Fruit fly (Drosophila melanogaster) whole organism, prepupa: ENCODE measurements around the gene Rop.

Experiments used
- Blimp-1 ChIP-seq: fragments of 200-800 bp; sonication (Bioruptor generic); optimal IDR thresholded peaks from 3 replicates; lab custom pipeline; 2017; ENCODE audit warnings: missing biosample characterization, missing genetic modification characterization, mild to moderate bottlenecking, moderate library complexity, missing genetic modification reagents
- CG10631 ChIP-seq: fragments of 200-800 bp; sonication (Bioruptor generic); optimal IDR thresholded peaks from 2 replicates; lab custom pipeline; 2016; ENCODE audit warnings: missing biosample characterization, missing genetic modification characterization
- CG10669 ChIP-seq: fragments of 200-800 bp; sonication (Bioruptor generic); optimal IDR thresholded peaks from 3 replicates; lab custom pipeline; 2018; ENCODE audit warnings: missing biosample characterization, mild to moderate bottlenecking, missing genetic modification characterization, moderate library complexity
- CG11294 ChIP-seq: fragments of 200-800 bp; sonication (Bioruptor generic); IDR thresholded peaks from 2 replicates; pipeline ENCODE4 v1.3.6; 2022; ENCODE audit warnings: missing biosample characterization, missing genetic modification characterization
- CG11762 ChIP-seq: fragments of 200-800 bp; sonication (Bioruptor generic); optimal IDR thresholded peaks from 3 replicates; lab custom pipeline; 2016; ENCODE audit warnings: missing biosample characterization, missing genetic modification characterization; ENCODE audit not compliant: insufficient read depth
- CG11902 ChIP-seq: fragments of 200-800 bp; sonication (Bioruptor generic); optimal IDR thresholded peaks from 3 replicates; lab custom pipeline; 2016; ENCODE audit warnings: missing biosample characterization, missing genetic modification characterization
- CG15336 ChIP-seq: fragments of 200-800 bp; sonication (Bioruptor generic); IDR thresholded peaks from 2 replicates; pipeline ENCODE4 v1.3.6; 2022; ENCODE audit warnings: missing biosample characterization, missing genetic modification characterization
- CG1621 ChIP-seq: fragments of 200-800 bp; sonication (Bioruptor generic); optimal IDR thresholded peaks from 3 replicates; lab custom pipeline; 2018; ENCODE audit warnings: missing biosample characterization, mild to moderate bottlenecking, missing genetic modification characterization
- CG3032 ChIP-seq: fragments of 200-800 bp; optimal IDR thresholded peaks from 2 replicates; lab custom pipeline; 2019; ENCODE audit warnings: missing biosample characterization, mild to moderate bottlenecking, missing genetic modification characterization, moderate library complexity
- CG31627 ChIP-seq: fragments of 200-800 bp; sonication (Bioruptor generic); optimal IDR thresholded peaks from 3 replicates; lab custom pipeline; 2016; ENCODE audit warnings: missing biosample characterization, missing genetic modification characterization
- CG4318 ChIP-seq: fragments of 200-800 bp; sonication (Bioruptor generic); optimal IDR thresholded peaks from 3 replicates; lab custom pipeline; 2017; ENCODE audit warnings: missing biosample characterization, mild to moderate bottlenecking, missing genetic modification characterization
- CG6276 ChIP-seq: fragments of 200-800 bp; sonication (Bioruptor generic); optimal IDR thresholded peaks from 2 replicates; lab custom pipeline; 2017; ENCODE audit warnings: missing biosample characterization, mild to moderate bottlenecking, missing genetic modification characterization
- CG6854 ChIP-seq: fragments of 200-800 bp; sonication (Bioruptor generic); optimal IDR thresholded peaks from 2 replicates; lab custom pipeline; 2017; ENCODE audit warnings: missing biosample characterization, mild to moderate bottlenecking, missing genetic modification characterization
- CG7368 ChIP-seq: fragments of 200-800 bp; sonication (Bioruptor generic); optimal IDR thresholded peaks from 3 replicates; lab custom pipeline; 2016; ENCODE audit warnings: missing biosample characterization, missing genetic modification characterization
- CG8119 ChIP-seq: fragments of 200-800 bp; sonication (Bioruptor generic); IDR thresholded peaks from 3 replicates; pipeline ENCODE4 v1.3.6; 2022; ENCODE audit warnings: missing biosample characterization, missing genetic modification characterization
- CG8319 ChIP-seq: fragments of 200-800 bp; sonication (Bioruptor generic); optimal IDR thresholded peaks from 3 replicates; lab custom pipeline; 2016; ENCODE audit warnings: missing biosample characterization, missing genetic modification characterization
- CG8632 ChIP-seq: fragments of 200-800 bp; sonication (Bioruptor generic); optimal IDR thresholded peaks from 3 replicates; lab custom pipeline; 2016; ENCODE audit warnings: missing biosample characterization, missing genetic modification characterization
- CG9139 ChIP-seq: fragments of 200-800 bp; sonication (Bioruptor generic); optimal IDR thresholded peaks from 3 replicates; lab custom pipeline; 2017; ENCODE audit warnings: missing biosample characterization, mild to moderate bottlenecking, missing genetic modification characterization
- Eip75B ChIP-seq: fragments of 200-800 bp; sonication (Bioruptor generic); optimal IDR thresholded peaks from 3 replicates; lab custom pipeline; 2016; ENCODE audit warnings: missing biosample characterization, missing genetic modification characterization
- Eip78C ChIP-seq: fragments of 200-800 bp; sonication (Bioruptor generic); peaks from one replicate; lab custom pipeline; 2016; ENCODE audit warnings: missing biosample characterization, missing genetic modification characterization
- Eip93F ChIP-seq: fragments of 200-800 bp; sonication (Bioruptor generic); optimal IDR thresholded peaks from 2 replicates; lab custom pipeline; 2016; ENCODE audit warnings: missing biosample characterization, mild to moderate bottlenecking, missing genetic modification characterization
- Hr38 ChIP-seq: sonication (Bioruptor generic); optimal IDR thresholded peaks from 2 replicates; lab custom pipeline; 2016; ENCODE audit warnings: missing biosample characterization, missing genetic modification characterization
- Hr4 ChIP-seq: fragments of 200-800 bp; sonication (Bioruptor generic); optimal IDR thresholded peaks from 3 replicates; lab custom pipeline; 2016; ENCODE audit warnings: missing biosample characterization, missing genetic modification characterization
- Met ChIP-seq: fragments of 200-800 bp; sonication (Bioruptor generic); optimal IDR thresholded peaks from 3 replicates; lab custom pipeline; 2016; ENCODE audit warnings: missing biosample characterization, missing genetic modification characterization
- OdsH ChIP-seq: fragments of 200-800 bp; sonication (Bioruptor generic); optimal IDR thresholded peaks from 3 replicates; lab custom pipeline; 2016; ENCODE audit warnings: missing biosample characterization, missing genetic modification characterization
- Smox ChIP-seq: fragments of 200-800 bp; sonication (Bioruptor generic); optimal IDR thresholded peaks from 3 replicates; lab custom pipeline; 2016; ENCODE audit warnings: missing biosample characterization, missing genetic modification characterization
- Sox102F ChIP-seq: fragments of 200-800 bp; sonication (Bioruptor generic); optimal IDR thresholded peaks from 2 replicates; lab custom pipeline; 2016; ENCODE audit warnings: missing biosample characterization, mild to moderate bottlenecking, missing genetic modification characterization
- Sox14 ChIP-seq: fragments of 200-800 bp; sonication (Bioruptor generic); optimal IDR thresholded peaks from 3 replicates; lab custom pipeline; 2016; ENCODE audit warnings: missing biosample characterization, missing genetic modification characterization
- acj6 ChIP-seq: fragments of 200-800 bp; sonication (Bioruptor generic); optimal IDR thresholded peaks from 3 replicates; lab custom pipeline; 2016; ENCODE audit warnings: missing biosample characterization, missing genetic modification characterization
- cyc ChIP-seq: fragments of 200-800 bp; sonication (Bioruptor generic); optimal IDR thresholded peaks from 3 replicates; lab custom pipeline; 2016; ENCODE audit warnings: missing biosample characterization, missing genetic modification characterization
- dsx ChIP-seq: fragments of 200-800 bp; optimal IDR thresholded peaks from 3 replicates; lab custom pipeline; 2019; ENCODE audit warnings: missing biosample characterization, mild to moderate bottlenecking, missing genetic modification characterization, moderate library complexity; ENCODE audit not compliant: poor library complexity, severe bottlenecking
- eg ChIP-seq: fragments of 200-800 bp; sonication (Bioruptor generic); IDR thresholded peaks from 3 replicates; pipeline ENCODE4 v1.3.6; 2022; ENCODE audit warnings: missing biosample characterization, missing genetic modification characterization
- fd59A ChIP-seq: fragments of 200-800 bp; sonication (Bioruptor generic); optimal IDR thresholded peaks from 2 replicates; lab custom pipeline; 2017; ENCODE audit warnings: missing biosample characterization, mild to moderate bottlenecking, missing genetic modification characterization, missing genetic modification reagents
- fd85E ChIP-seq: fragments of 200-800 bp; sonication (Bioruptor generic); optimal IDR thresholded peaks from 3 replicates; lab custom pipeline; 2016; ENCODE audit warnings: missing biosample characterization, missing genetic modification characterization
- lz ChIP-seq: fragments of 200-800 bp; sonication (Bioruptor generic); optimal IDR thresholded peaks from 3 replicates; lab custom pipeline; 2016; ENCODE audit warnings: missing biosample characterization, missing genetic modification characterization
- net ChIP-seq: fragments of 200-800 bp; sonication (Bioruptor generic); optimal IDR thresholded peaks from 3 replicates; lab custom pipeline; 2016; ENCODE audit warnings: missing biosample characterization, missing genetic modification characterization
- pdm3 ChIP-seq: fragments of 200-800 bp; sonication (Bioruptor generic); optimal IDR thresholded peaks from 3 replicates; lab custom pipeline; 2016; ENCODE audit warnings: missing biosample characterization, missing genetic modification characterization
- salr ChIP-seq, 2 experiments: fragments of 200-800 bp; sonication (Bioruptor generic); optimal IDR thresholded peaks; 3 replicates each; lab custom pipeline; 2016 to 2018; ENCODE audit warnings: missing biosample characterization in 2 of 2, missing genetic modification characterization in 2 of 2, mild to moderate bottlenecking in 1 of 2
- ss ChIP-seq, 2 experiments: fragments of 200-800 bp; sonication (Bioruptor generic); optimal IDR thresholded peaks; 2 replicates in 1 of 2; 3 replicates in 1 of 2; lab custom pipeline; 2017 to 2018; ENCODE audit warnings: mild to moderate bottlenecking in 2 of 2, missing biosample characterization in 2 of 2, missing genetic modification characterization in 2 of 2, moderate library complexity in 1 of 2
- topi ChIP-seq: fragments of 200-800 bp; sonication (Bioruptor generic); optimal IDR thresholded peaks from 3 replicates; lab custom pipeline; 2016; ENCODE audit warnings: missing biosample characterization, missing genetic modification characterization
- vri ChIP-seq: fragments of 200-800 bp; sonication (Bioruptor generic); optimal IDR thresholded peaks from 3 replicates; lab custom pipeline; 2016; ENCODE audit warnings: missing biosample characterization, mild to moderate bottlenecking, missing genetic modification characterization

Gene Rop

DNA sequence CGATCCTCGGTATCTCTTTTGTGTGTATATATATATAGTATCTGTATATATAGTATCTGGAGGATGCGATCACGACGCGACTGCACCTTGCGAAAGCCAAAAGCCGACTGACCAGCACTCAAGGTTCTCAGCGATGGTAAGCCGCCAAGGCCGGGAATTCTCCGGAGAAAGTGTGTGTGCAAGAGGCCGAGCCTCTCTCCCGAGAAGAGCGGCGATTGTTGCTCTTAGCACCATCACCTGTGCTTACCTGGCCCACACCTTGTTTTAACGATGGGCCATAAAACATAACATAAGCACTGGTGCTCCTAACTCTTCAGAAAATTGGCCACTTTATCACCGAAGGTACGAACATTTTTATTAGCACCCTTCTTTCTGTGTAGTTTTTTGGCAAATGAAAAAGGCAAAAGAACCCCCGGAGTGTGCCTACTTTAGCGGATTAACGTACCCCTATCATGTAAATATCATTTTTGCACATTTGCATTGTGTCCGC lies 28.6 kb upstream of the Rop start, which contains the start of gene mas:
Gene mas, minus strand, starts transcription at position 112 of the 490 bp plus-strand sequence.
- TF ChIP-seq Sox102F (peak; percentile 44), Blimp-1 (GFP tag; lab: Kevin White, UChicago) (peak; percentile 13), CG3032 (no peak), Met (peak; percentile 15), acj6 (GFP tag; lab: Kevin White, UChicago) (no peak), OdsH (GFP tag; lab: Kevin White, UChicago) (no peak), CG11762 (GFP tag; lab: Kevin White, UChicago) (no peak), CG8119 (GFP tag; lab: Robert Waterston, UW) (no peak), Hr4 (GFP tag; lab: Kevin White, UChicago) (no peak), vri (peak; percentile 31), CG10669 (GFP tag; lab: Kevin White, UChicago) (no peak), topi (GFP tag; lab: Kevin White, UChicago) (no peak), Eip75B (no peak), Eip93F (GFP tag; lab: Kevin White, UChicago) (no peak), CG1621 (tag; lab: Kevin White, UChicago) (peak; percentile 10), Eip78C (GFP tag; lab: Kevin White, UChicago) (peak; percentile 5), CG6854 (GFP tag; lab: Kevin White, UChicago) (peak; percentile 59), CG10631 (GFP tag; lab: Kevin White, UChicago) (peak; percentile 14)

DNA sequence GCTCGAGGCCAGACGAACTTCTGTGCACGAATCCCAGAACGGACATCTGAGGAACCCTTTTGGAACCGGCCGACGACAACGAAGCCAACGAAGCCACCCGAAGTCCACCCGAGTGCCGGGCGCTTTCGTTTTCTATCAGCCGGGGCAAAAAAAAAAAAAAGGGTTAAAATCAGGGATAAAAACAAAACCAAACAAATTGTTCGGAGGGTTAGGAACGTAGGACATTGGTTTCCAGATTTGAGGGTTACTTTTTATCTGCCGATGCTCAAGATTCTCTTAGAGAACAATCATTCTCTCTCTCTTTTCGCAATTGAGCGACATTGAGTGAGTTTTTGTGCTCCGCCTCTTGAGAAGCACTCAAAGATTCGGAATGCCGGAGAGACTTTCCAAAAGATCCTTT lies 22.1 kb upstream of the Rop start, which contains the start of gene nab:
Gene nab, minus strand, starts transcription at position 7 of the 400 bp plus-strand sequence.
- TF ChIP-seq Sox14 (GFP tag; lab: Kevin White, UChicago) (no peak), CG6854 (GFP tag; lab: Kevin White, UChicago) (peak; percentile 48), Blimp-1 (GFP tag; lab: Kevin White, UChicago) (peak; percentile 93), lz (GFP tag; lab: Kevin White, UChicago) (no peak), Eip78C (GFP tag; lab: Kevin White, UChicago) (peak; percentile 21), Eip75B (no peak), ss (GFP tag; optimal IDR thresholded peaks at IDR 0.05; lab: Kevin White, UChicago) (peak in 1 of 2 experiments; percentile 12), Eip93F (GFP tag; lab: Kevin White, UChicago) (peak; percentile 1)

- TF ChIP-seq CG8319 (GFP tag; lab: Kevin White, UChicago) (no peak), ss (GFP tag; optimal IDR thresholded peaks at IDR 0.05; lab: Kevin White, UChicago) (no peak), acj6 (GFP tag; lab: Kevin White, UChicago) (no peak), Smox (GFP tag; lab: Kevin White, UChicago) (no peak), Hr38 (no peak), CG8632 (no peak), salr (GFP tag; optimal IDR thresholded peaks at IDR 0.05; lab: Kevin White, UChicago) (no peak), cyc (GFP tag; lab: Kevin White, UChicago) (no peak), dsx (GFP tag; lab: Kevin White, UChicago) (no peak), CG7368 (GFP tag; lab: Kevin White, UChicago) (no peak), eg (GFP tag; lab: Robert Waterston, UW) (no peak), pdm3 (GFP tag; lab: Kevin White, UChicago) (no peak), CG11762 (GFP tag; lab: Kevin White, UChicago) (no peak), CG15336 (no peak)
Measured at dm6 chr3L:4159264-4159663, 20.5 kb upstream of the Rop start.

DNA sequence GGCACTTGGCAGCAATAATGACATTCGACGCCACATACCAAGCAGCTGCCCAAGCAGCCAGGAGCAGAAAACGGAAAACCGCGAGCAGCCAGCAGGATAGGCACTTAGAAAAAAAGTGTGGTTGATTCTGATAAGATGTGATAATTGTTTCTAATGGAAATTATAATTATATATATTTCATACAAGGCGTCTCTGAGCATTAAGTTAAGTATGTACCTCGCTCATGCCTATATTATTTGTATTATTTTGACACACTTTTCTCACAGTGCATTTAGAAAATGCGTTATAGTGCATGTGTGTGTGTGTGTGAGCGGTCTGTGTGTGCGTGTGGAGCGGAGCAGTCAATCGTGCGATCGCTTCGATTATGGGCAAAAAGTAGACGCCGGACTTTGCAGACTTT lies 19.6 kb upstream of the Rop start:
- TF ChIP-seq acj6 (GFP tag; lab: Kevin White, UChicago) (peak; percentile 67), topi (GFP tag; lab: Kevin White, UChicago) (peak; percentile 70), CG11294 (GFP tag; lab: Robert Waterston, UW) (no peak), OdsH (GFP tag; lab: Kevin White, UChicago) (peak; percentile 65), CG9139 (GFP tag; lab: Kevin White, UChicago) (peak; percentile 52), Smox (GFP tag; lab: Kevin White, UChicago) (peak; percentile 48), net (peak; percentile 36), dsx (GFP tag; lab: Kevin White, UChicago) (peak; percentile 63), Hr4 (GFP tag; lab: Kevin White, UChicago) (peak; percentile 29), fd59A (GFP tag; lab: Kevin White, UChicago) (peak; percentile 62), CG31627 (GFP tag; lab: Kevin White, UChicago) (peak; percentile 28), CG8119 (GFP tag; lab: Robert Waterston, UW) (0 out of 3 replicates have a peak, but pooled peaks have one; percentile 34), CG11902 (GFP tag; lab: Kevin White, UChicago) (peak; percentile 38), fd85E (peak; percentile 18), salr (GFP tag; optimal IDR thresholded peaks at IDR 0.05; lab: Kevin White, UChicago) (peak in 1 of 2 experiments; percentile 63), CG4318 (GFP tag; lab: Kevin White, UChicago) (peak; percentile 41), cyc (GFP tag; lab: Kevin White, UChicago) (peak; percentile 63), Blimp-1 (GFP tag; lab: Kevin White, UChicago) (no peak), CG8632 (peak; percentile 60), CG15336 (no peak; the same call in 1 of the 2 replicates), CG1621 (tag; lab: Kevin White, UChicago) (peak; percentile 68), vri (peak; percentile 36), CG6276 (GFP tag; lab: Kevin White, UChicago) (no peak), eg (GFP tag; lab: Robert Waterston, UW) (peak; percentile 40; the same call in 2 of the 3 replicates), CG7368 (GFP tag; lab: Kevin White, UChicago) (peak; percentile 45), CG10631 (GFP tag; lab: Kevin White, UChicago) (peak; percentile 67)
